Worm (Caenorhabditis elegans) whole organism, young adult: ENCODE results near the gene clec-26.

Experiments used
- ZK185.1 ChIP-seq: sonication (generic microtip); optimal IDR thresholded peaks from 2 replicates; lab custom pipeline; 2016; ENCODE audit warnings: mild to moderate bottlenecking, missing genetic modification characterization, missing compliant biosample characterization; ENCODE audit not compliant: poor library complexity, severe bottlenecking
- cebp-1 ChIP-seq, 2 experiments: fragments of 200-800 bp in 1 of 2; sonication (Bioruptor generic) in 1 of 2; sonication (generic microtip) in 1 of 2; IDR thresholded peaks in 1 of 2; optimal IDR thresholded peaks in 1 of 2; 2 replicates each; pipeline versions ENCODE4 v1.3.6 to Lab custom; 2017 to 2022; ENCODE audit warnings: missing compliant biosample characterization in 2 of 2, missing genetic modification characterization in 2 of 2, mild to moderate bottlenecking in 1 of 2, missing genetic modification reagents in 1 of 2, moderate library complexity in 1 of 2

ce11 chrV:16880679-16881078, 32.3 kb downstream of the clec-26 start, which contains the start of gene F09C6.14:
- no peak for TF ChIP-seq cebp-1 (GFP tag; IDR thresholded peaks at IDR 0.05; lab: Robert Waterston, UW)
- TF ChIP-seq cebp-1 (tag; optimal IDR thresholded peaks at IDR 0.05; lab: Kevin White, UChicago), result no peak
- TF ChIP-seq ZK185.1, result no peak
